Worm (Caenorhabditis elegans): ENCODE data around the gene ZC53.1.
A peak's percentile ranks its signal among the peaks of the same experiment; 100 is the strongest.

- peak; percentile 70 for TF ChIP-seq nhr-237 (tag; optimal IDR thresholded peaks at IDR 0.05)
- TF ChIP-seq ces-1 (GFP tag; optimal IDR thresholded peaks at IDR 0.05) = peak; percentile 38
- TF ChIP-seq pha-4 (tag; optimal IDR thresholded peaks at IDR 0.05) = no peak
- no peak for TF ChIP-seq nhr-12 (tag; optimal IDR thresholded peaks at IDR 0.05)
- TF ChIP-seq snpc-4 (tag; optimal IDR thresholded peaks at IDR 0.05) = no peak
- no peak for TF ChIP-seq sem-2 (GFP tag; optimal IDR thresholded peaks at IDR 0.05)
- peak; percentile 1 for TF ChIP-seq mls-2 (tag; optimal IDR thresholded peaks at IDR 0.05)
- TF ChIP-seq mab-5 (tag; optimal IDR thresholded peaks at IDR 0.05) = no peak
- no peak for TF ChIP-seq unc-62 (GFP tag; optimal IDR thresholded peaks at IDR 0.05)
- peak; percentile 35 for TF ChIP-seq lsy-2 (tag; optimal IDR thresholded peaks at IDR 0.05)
- TF ChIP-seq nhr-76 (tag; optimal IDR thresholded peaks at IDR 0.05) = no peak
- no peak for TF ChIP-seq ztf-11 (tag; optimal IDR thresholded peaks at IDR 0.05)
- TF ChIP-seq mep-1 (tag; optimal IDR thresholded peaks at IDR 0.05) = no peak
- TF ChIP-seq elt-3 (tag; optimal IDR thresholded peaks at IDR 0.05) = no peak
These were observed 3.8 kb downstream of the ZC53.1 start for ce11 chrX:1909353-1909752.

Data from whole organism, mixed stage, embryonic.